Fruit fly (Drosophila melanogaster): Measurements from ENCODE around the gene CG43116.

dm6 chr3R:26032611-26033001, 35.8 kb upstream of the CG43116 start:
- TF ChIP-seq CG8478 (optimal IDR thresholded peaks at IDR 0.05) (no peak), CTCF (optimal IDR thresholded peaks at IDR 0.05) (no peak)

Measured in S2 (cell line).